Fruit fly (Drosophila melanogaster): Measurements from ENCODE around the gene CG13077.
A peak's percentile ranks its signal among the peaks of the same experiment; 100 is the strongest.

The CG13077 gene

DNA sequence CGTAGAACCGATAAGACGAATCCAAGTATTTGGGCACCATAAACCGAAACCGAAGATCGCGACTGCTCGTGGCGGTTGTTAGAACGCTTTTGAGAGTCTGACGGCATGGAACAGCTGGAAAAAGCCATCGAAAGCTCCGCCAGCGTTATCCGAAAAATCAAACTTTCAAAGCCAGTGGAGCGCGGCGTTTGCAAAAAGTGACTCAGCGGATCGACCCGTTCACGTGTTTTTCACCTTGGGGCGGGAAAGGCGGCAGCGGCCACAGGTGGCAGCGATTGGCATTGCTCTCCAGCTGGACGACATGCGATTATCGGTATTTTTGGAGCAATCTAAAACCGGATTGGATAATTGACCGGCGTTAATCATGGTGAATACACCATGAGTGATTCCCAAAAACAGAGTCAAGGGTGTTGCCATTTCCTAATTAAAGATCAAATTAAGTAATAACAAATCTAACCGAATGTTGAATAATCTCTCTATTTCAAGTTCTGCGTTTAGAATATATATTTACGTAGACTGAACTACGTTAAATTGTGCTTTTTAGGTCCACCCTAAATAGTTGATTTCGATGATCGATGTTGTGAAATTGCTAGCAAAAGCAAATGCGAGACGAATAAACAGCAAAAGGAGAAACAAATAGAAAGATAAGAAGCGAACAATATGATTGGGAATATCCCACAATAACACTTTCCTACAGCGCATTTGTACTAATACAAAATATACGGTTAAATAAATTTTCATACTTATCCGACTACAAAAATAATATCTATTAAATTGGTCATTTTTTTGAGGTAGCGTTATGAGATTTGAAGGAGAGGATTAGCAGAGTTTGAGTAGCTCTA, 18.6 kb upstream of the CG13077 start, which contains the start of gene CG10337 (continued):
- TF ChIP-seq Hr4 (GFP tag; optimal IDR thresholded peaks at IDR 0.05) = peak; percentile 21
- TF ChIP-seq Eip75B (GFP tag; optimal IDR thresholded peaks at IDR 0.05) = no peak
- TF ChIP-seq Hr38 (GFP tag; optimal IDR thresholded peaks at IDR 0.05) = no peak
- TF ChIP-seq CG3919 (GFP tag; optimal IDR thresholded peaks at IDR 0.05) = peak; percentile 25
- no peak for TF ChIP-seq CG10631 (GFP tag; optimal IDR thresholded peaks at IDR 0.05)
- no peak for TF ChIP-seq CG11902 (GFP tag; optimal IDR thresholded peaks at IDR 0.05)
- no peak for TF ChIP-seq CG31627 (GFP tag; optimal IDR thresholded peaks at IDR 0.05)
- peak; percentile 5 for TF ChIP-seq Hr39 (GFP tag; optimal IDR thresholded peaks at IDR 0.05)
- TF ChIP-seq fd85E (GFP tag; optimal IDR thresholded peaks at IDR 0.05) = no peak
- no peak for TF ChIP-seq CG16779 (tag; optimal IDR thresholded peaks at IDR 0.05)
- TF ChIP-seq CG11762 (GFP tag; optimal IDR thresholded peaks at IDR 0.05; ENCODE audit: insufficient read depth) = no peak
- TF ChIP-seq vri (GFP tag; optimal IDR thresholded peaks at IDR 0.05) = peak; percentile 55
- TF ChIP-seq CG7368 (GFP tag; optimal IDR thresholded peaks at IDR 0.05) = no peak
- TF ChIP-seq CG3032 (tag; optimal IDR thresholded peaks at IDR 0.05) = no peak
- TF ChIP-seq Smox (GFP tag; optimal IDR thresholded peaks at IDR 0.05) = peak; percentile 9
- peak; percentile 28 for TF ChIP-seq CG34406 (GFP tag; optimal IDR thresholded peaks at IDR 0.05)
- no peak for TF ChIP-seq Eip93F (GFP tag; optimal IDR thresholded peaks at IDR 0.05)
- TF ChIP-seq Sox102F (GFP tag; optimal IDR thresholded peaks at IDR 0.05) = peak; percentile 19
- TF ChIP-seq CG11294 (GFP tag; IDR thresholded peaks at IDR 0.05) = no peak
- TF ChIP-seq Met (GFP tag; optimal IDR thresholded peaks at IDR 0.05) = peak; percentile 38

DNA sequence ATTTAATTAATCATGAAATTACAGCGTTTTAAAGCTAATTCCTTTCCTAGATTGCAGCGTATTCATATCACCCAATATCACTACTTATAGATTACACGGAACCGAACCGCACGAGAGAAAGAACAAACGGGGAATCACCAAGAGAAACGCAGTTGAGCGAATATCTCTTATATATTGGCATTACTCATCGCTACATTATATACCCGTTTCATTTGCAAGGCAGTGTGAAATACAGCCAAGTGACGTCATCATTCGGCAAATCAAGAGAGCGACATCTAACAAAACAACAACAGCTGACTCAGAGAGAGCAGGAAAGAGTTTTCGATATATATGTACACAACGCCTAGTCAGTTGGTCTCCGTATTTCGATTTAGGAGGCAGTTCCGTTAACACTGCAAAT, 17.5 kb upstream of the CG13077 start, which contains the start of gene Tep4:
Gene Tep4 (plus strand): TSS at position 350 of the 400 bp plus-strand sequence.
- TF ChIP-seq topi (GFP tag; optimal IDR thresholded peaks at IDR 0.05) (no peak), fkh (GFP tag; optimal IDR thresholded peaks at IDR 0.05) (peak; percentile 4), eg (GFP tag; IDR thresholded peaks at IDR 0.05) (peak; percentile 30; the same call in 1 of the 3 replicates), net (GFP tag; optimal IDR thresholded peaks at IDR 0.05) (no peak), spab (GFP tag; optimal IDR thresholded peaks at IDR 0.05) (no peak), Sox14 (GFP tag; optimal IDR thresholded peaks at IDR 0.05) (no peak), CG1621 (tag; optimal IDR thresholded peaks at IDR 0.05) (peak; percentile 9), Ets96B (tag; optimal IDR thresholded peaks at IDR 0.05) (no peak), CG15336 (GFP tag; IDR thresholded peaks at IDR 0.05) (peak; percentile 29; the same call in 1 of the 2 replicates), CG11294 (GFP tag; IDR thresholded peaks at IDR 0.05) (no peak)

DNA sequence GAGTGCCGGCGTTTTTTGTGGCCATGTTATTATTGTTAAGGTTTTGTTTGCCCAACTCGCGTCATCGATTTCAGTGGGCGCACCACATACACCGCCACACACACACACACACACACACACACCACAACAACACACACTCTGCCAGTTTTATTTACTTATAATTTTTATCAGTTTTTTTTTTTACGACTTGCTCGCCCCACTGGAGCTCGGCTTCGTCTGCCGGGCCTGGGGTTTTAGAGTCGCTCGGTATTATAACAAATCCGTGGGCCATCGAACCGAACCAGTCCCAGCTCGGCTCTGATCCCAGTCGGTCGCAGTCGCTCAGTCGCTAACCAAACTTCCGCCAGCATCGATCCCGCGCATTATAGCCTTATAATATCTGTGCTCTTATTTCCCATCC, 16.3 kb upstream of the CG13077 start:
- peak; percentile 37 for TF ChIP-seq achi (GFP tag; optimal IDR thresholded peaks at IDR 0.05)
- no peak for TF ChIP-seq CG8632 (GFP tag; optimal IDR thresholded peaks at IDR 0.05)
- no peak for TF ChIP-seq CG3032 (tag; optimal IDR thresholded peaks at IDR 0.05)
- peak; percentile 50 for TF ChIP-seq Lpt (GFP tag; optimal IDR thresholded peaks at IDR 0.05)
- TF ChIP-seq vri (GFP tag; optimal IDR thresholded peaks at IDR 0.05) = peak; percentile 71
- TF ChIP-seq Hr38 (GFP tag; optimal IDR thresholded peaks at IDR 0.05) = no peak
- peak; percentile 70 for TF ChIP-seq CG6808 (GFP tag; optimal IDR thresholded peaks at IDR 0.05)
- peak; percentile 32 for TF ChIP-seq Blimp-1 (GFP tag; optimal IDR thresholded peaks at IDR 0.05)
- TF ChIP-seq fd59A (GFP tag; optimal IDR thresholded peaks at IDR 0.05) = no peak
- peak; percentile 91 for TF ChIP-seq svp (GFP tag)
- no peak for TF ChIP-seq CG10669 (GFP tag; optimal IDR thresholded peaks at IDR 0.05)
- peak; percentile 60; the same call in 2 of the 3 replicates for TF ChIP-seq CG8119 (GFP tag; IDR thresholded peaks at IDR 0.05)
- TF ChIP-seq CG6792 (GFP tag; optimal IDR thresholded peaks at IDR 0.05) = peak; percentile 12
- TF ChIP-seq Smox (GFP tag; optimal IDR thresholded peaks at IDR 0.05) = peak; percentile 40
- no peak for TF ChIP-seq Met (GFP tag; optimal IDR thresholded peaks at IDR 0.05)
- TF ChIP-seq CG9139 (GFP tag; optimal IDR thresholded peaks at IDR 0.05) = peak; percentile 29
- TF ChIP-seq dsx (GFP tag; optimal IDR thresholded peaks at IDR 0.05; ENCODE audit: poor library complexity, severe bottlenecking) = no peak
- TF ChIP-seq fkh (GFP tag; optimal IDR thresholded peaks at IDR 0.05) = peak; percentile 93
- peak; percentile 48 for TF ChIP-seq Sox102F (GFP tag; optimal IDR thresholded peaks at IDR 0.05)
- TF ChIP-seq Hr39 (GFP tag; optimal IDR thresholded peaks at IDR 0.05) = no peak
- peak; percentile 71 for TF ChIP-seq Eip78C (GFP tag)
- no peak for TF ChIP-seq spab (GFP tag; optimal IDR thresholded peaks at IDR 0.05)
- TF ChIP-seq esn (GFP tag; optimal IDR thresholded peaks at IDR 0.05) = peak; percentile 20
- peak; percentile 69 for TF ChIP-seq CG1621 (tag; optimal IDR thresholded peaks at IDR 0.05)
- peak; percentile 74 for TF ChIP-seq CG6854 (GFP tag; optimal IDR thresholded peaks at IDR 0.05)
- no peak; the same call in 2 of the 3 replicates for TF ChIP-seq eg (GFP tag; IDR thresholded peaks at IDR 0.05)
- no peak for TF ChIP-seq CG15336 (GFP tag; IDR thresholded peaks at IDR 0.05)
- peak; percentile 68 for TF ChIP-seq Eip75B (GFP tag; optimal IDR thresholded peaks at IDR 0.05)
- no peak for TF ChIP-seq CG4318 (GFP tag; optimal IDR thresholded peaks at IDR 0.05)

Data from whole organism, prepupa.